Worm (Caenorhabditis elegans): ENCODE data around the gene C29F3.3.
A peak's percentile ranks its signal among the peaks of the same experiment; 100 is the strongest.

ce11 chrV:15327745-15328447 lies 19.3 kb downstream of the C29F3.3 start, which contains the start of gene ZK1037.6:
- TF ChIP-seq fos-1 (tag; optimal IDR thresholded peaks at IDR 0.05) = peak; percentile 72
- no peak for TF ChIP-seq unc-39 (tag; optimal IDR thresholded peaks at IDR 0.05)
- no peak for TF ChIP-seq nhr-77 (tag; optimal IDR thresholded peaks at IDR 0.05)
- TF ChIP-seq C34F6.9 (tag; optimal IDR thresholded peaks at IDR 0.05) = no peak
- TF ChIP-seq mab-5 (tag; optimal IDR thresholded peaks at IDR 0.05) = no peak

All from whole organism, L2 larva.